Fruit fly (Drosophila melanogaster): ENCODE measurements around the gene beat-IIIa.

Gene beat-IIIa

dm6 chr2L:17207072-17207471 is 76.2 kb downstream of the beat-IIIa start (continued):
- TF ChIP-seq Tbp (GFP tag; optimal IDR thresholded peaks at IDR 0.05) (no peak), exex (tag; optimal IDR thresholded peaks at IDR 0.05) (no peak), CG3281 (GFP tag; optimal IDR thresholded peaks at IDR 0.05) (peak; percentile 48), CG3163 (GFP tag; optimal IDR thresholded peaks at IDR 0.05) (no peak), Kr (GFP tag; optimal IDR thresholded peaks at IDR 0.05) (no peak), CG33213 (GFP tag; optimal IDR thresholded peaks at IDR 0.05) (no peak), ham (GFP tag; IDR thresholded peaks at IDR 0.05) (no peak), CG5953 (GFP tag; IDR thresholded peaks at IDR 0.05) (no peak), CG6813 (GFP tag; optimal IDR thresholded peaks at IDR 0.05) (no peak), CG10462 (GFP tag; optimal IDR thresholded peaks at IDR 0.05) (no peak), zen (tag; optimal IDR thresholded peaks at IDR 0.05) (no peak), tll (GFP tag; optimal IDR thresholded peaks at IDR 0.05) (no peak), Usf (GFP tag; optimal IDR thresholded peaks at IDR 0.05) (no peak), CG8944 (GFP tag; optimal IDR thresholded peaks at IDR 0.05) (no peak), Side (GFP tag; optimal IDR thresholded peaks at IDR 0.05) (no peak), pfk (GFP tag; optimal IDR thresholded peaks at IDR 0.05) (no peak), CG8478 (optimal IDR thresholded peaks at IDR 0.05) (no peak), CG2199 (GFP tag; IDR thresholded peaks at IDR 0.05) (no peak), pnt (GFP tag; optimal IDR thresholded peaks at IDR 0.05) (no peak), Jarid2 (GFP tag; optimal IDR thresholded peaks at IDR 0.05) (no peak), H2.0 (GFP tag; IDR thresholded peaks at IDR 0.05) (no peak), vfl (GFP tag; optimal IDR thresholded peaks at IDR 0.05) (no peak), CG34224 (GFP tag; IDR thresholded peaks at IDR 0.05; ENCODE audit: partially characterized antibody) (no peak), Hr3 (GFP tag; optimal IDR thresholded peaks at IDR 0.05) (no peak), CG9797 (GFP tag; optimal IDR thresholded peaks at IDR 0.05) (no peak), Hr51 (GFP tag; optimal IDR thresholded peaks at IDR 0.05) (peak in 1 of 2 experiments; percentile 68), CG6689 (GFP tag; IDR thresholded peaks at IDR 0.05) (no peak), CG4282 (GFP tag; optimal IDR thresholded peaks at IDR 0.05) (no peak), CG17361 (GFP tag; IDR thresholded peaks at IDR 0.05) (no peak; the same call in 2 of the 3 replicates), B-H2 (GFP tag; optimal IDR thresholded peaks at IDR 0.05) (no peak), tup (GFP tag; optimal IDR thresholded peaks at IDR 0.05) (no peak), Hmx (GFP tag; optimal IDR thresholded peaks at IDR 0.05) (no peak), CG31388 (GFP tag; optimal IDR thresholded peaks at IDR 0.05) (no peak), CG17912 (GFP tag; optimal IDR thresholded peaks at IDR 0.05) (no peak), Scr (GFP tag; IDR thresholded peaks at IDR 0.05; ENCODE audit: partially characterized antibody) (no peak), hbn (GFP tag; IDR thresholded peaks at IDR 0.05; ENCODE audit: partially characterized antibody) (no peak), gfzf (GFP tag; optimal IDR thresholded peaks at IDR 0.05) (no peak), zfh2 (GFP tag; optimal IDR thresholded peaks at IDR 0.05) (no peak), CG13775 (GFP tag; optimal IDR thresholded peaks at IDR 0.05) (no peak), CG3838 (GFP tag; optimal IDR thresholded peaks at IDR 0.05) (no peak), NC2β (GFP tag; optimal IDR thresholded peaks at IDR 0.05) (no peak), Nf-YB (GFP tag; optimal IDR thresholded peaks at IDR 0.05) (no peak), insv (GFP tag; optimal IDR thresholded peaks at IDR 0.05) (no peak), Bdp1 (GFP tag; optimal IDR thresholded peaks at IDR 0.05) (no peak), CG30403 (GFP tag; optimal IDR thresholded peaks at IDR 0.05) (peak; percentile 17), Dip3 (GFP tag; optimal IDR thresholded peaks at IDR 0.05) (no peak), Oaz (GFP tag; IDR thresholded peaks at IDR 0.05) (no peak), Doc2 (GFP tag; IDR thresholded peaks at IDR 0.05) (no peak), ase (GFP tag; IDR thresholded peaks at IDR 0.05) (no peak), CG12659 (GFP tag; optimal IDR thresholded peaks at IDR 0.05) (peak; percentile 18), so (GFP tag; IDR thresholded peaks at IDR 0.05) (no peak), CG4730 (GFP tag; IDR thresholded peaks at IDR 0.05) (no peak)
